Worm (Caenorhabditis elegans) whole organism, mixed stage, embryonic: Measurements from ENCODE around the gene ubxn-6.

Experiments
- blmp-1 ChIP-seq: fragments of 150-350 bp; optimal IDR thresholded peaks from 2 replicates; lab custom pipeline; 2014; ENCODE audit warnings: missing biosample characterization, missing genetic modification characterization
- ceh-39 ChIP-seq: fragments of 150-350 bp; optimal IDR thresholded peaks from 2 replicates; lab custom pipeline; 2014; ENCODE audit warnings: missing biosample characterization, missing genetic modification characterization
- ces-1 ChIP-seq: fragments of 150-350 bp; optimal IDR thresholded peaks from 2 replicates; lab custom pipeline; 2014; ENCODE audit warnings: missing biosample characterization, missing genetic modification reagents, missing genetic modification characterization
- elt-1 ChIP-seq: sonication (generic microtip); optimal IDR thresholded peaks from 2 replicates; lab custom pipeline; 2017; ENCODE audit warnings: missing genetic modification characterization, mild to moderate bottlenecking, missing compliant biosample characterization, antibody characterized with exemption, moderate library complexity, borderline replicate concordance; ENCODE audit not compliant: insufficient read depth
- elt-3 ChIP-seq: fragments of 150-350 bp; optimal IDR thresholded peaks from 2 replicates; lab custom pipeline; 2014; ENCODE audit warnings: missing biosample characterization, missing genetic modification characterization
- hlh-1 ChIP-seq: fragments of 150-350 bp; optimal IDR thresholded peaks from 2 replicates; lab custom pipeline; 2014; ENCODE audit warnings: missing biosample characterization, missing genetic modification reagents, missing genetic modification characterization
- lin-13 ChIP-seq: fragments of 150-350 bp; optimal IDR thresholded peaks from 2 replicates; lab custom pipeline; 2014; ENCODE audit warnings: missing biosample characterization, missing genetic modification characterization
- lsy-2 ChIP-seq: fragments of 150-350 bp; optimal IDR thresholded peaks from 2 replicates; lab custom pipeline; 2014; ENCODE audit warnings: missing biosample characterization, missing genetic modification characterization
- nhr-76 ChIP-seq: sonication (generic microtip); optimal IDR thresholded peaks from 2 replicates; lab custom pipeline; 2017; ENCODE audit warnings: missing biosample characterization, missing genetic modification characterization
- pha-4 ChIP-seq: fragments of 150-350 bp; optimal IDR thresholded peaks from 2 replicates; lab custom pipeline; 2018; ENCODE audit warnings: missing biosample characterization, missing genetic modification reagents, missing genetic modification characterization
- snpc-4 ChIP-seq: fragments of 150-350 bp; optimal IDR thresholded peaks from 2 replicates; lab custom pipeline; 2014; ENCODE audit warnings: missing biosample characterization, missing genetic modification characterization
- unc-62 ChIP-seq: fragments of 150-350 bp; optimal IDR thresholded peaks from 2 replicates; lab custom pipeline; 2014; ENCODE audit warnings: missing biosample characterization, missing genetic modification reagents, missing genetic modification characterization
- ztf-11 ChIP-seq: fragments of 150-350 bp; optimal IDR thresholded peaks from 2 replicates; lab custom pipeline; 2014; ENCODE audit warnings: missing biosample characterization, missing genetic modification characterization

ce11 chrIV:4776001-4776400 lies 33.3 kb downstream of the ubxn-6 start, which contains the start of gene R11E3.19:
- TF ChIP-seq nhr-76 (tag; lab: Kevin White, UChicago) (no peak), ceh-39 (tag; lab: Kevin White, UChicago) (no peak), elt-1 (tag; lab: Kevin White, UChicago) (no peak), pha-4 (tag; lab: Kevin White, UChicago) (no peak), lsy-2 (tag; lab: Kevin White, UChicago) (no peak), ces-1 (GFP tag; lab: Kevin White, UChicago) (no peak), ztf-11 (no peak), elt-3 (no peak), snpc-4 (tag; lab: Kevin White, UChicago) (no peak), blmp-1 (no peak), unc-62 (GFP tag; lab: Kevin White, UChicago) (no peak), hlh-1 (tag; lab: Kevin White, UChicago) (no peak), lin-13 (no peak)
